Fruit fly (Drosophila melanogaster) whole organism, adult: ENCODE results near the gene PIG-H.
"Not testable (repeated sequence)": the region's sequence is repeated elsewhere in the genome, so short reads cannot be mapped to it uniquely, and the experiment has no call there.

ENCODE experiments used
- CG12768 ChIP-seq: fragments of 200-800 bp; sonication (Bioruptor generic); optimal IDR thresholded peaks from 2 replicates; lab custom pipeline; 2017; ENCODE audit warnings: missing biosample characterization, missing genetic modification characterization, mild to moderate bottlenecking, moderate library complexity, missing genetic modification reagents
- CG1620 ChIP-seq: fragments of 200-800 bp; sonication (Bioruptor generic); optimal IDR thresholded peaks from 2 replicates; lab custom pipeline; 2016; ENCODE audit warnings: missing biosample characterization, missing genetic modification characterization
- Clk ChIP-seq: fragments of 200-800 bp; sonication (Bioruptor generic); optimal IDR thresholded peaks from 2 replicates; lab custom pipeline; 2017; ENCODE audit warnings: missing biosample characterization, missing genetic modification characterization
- Hr96 ChIP-seq: fragments of 200-800 bp; sonication (Bioruptor generic); optimal IDR thresholded peaks from 2 replicates; lab custom pipeline; 2016; ENCODE audit warnings: missing biosample characterization, missing genetic modification characterization
- bab1 ChIP-seq: fragments of 200-800 bp; sonication (Bioruptor generic); optimal IDR thresholded peaks from 3 replicates; lab custom pipeline; 2019; ENCODE audit warnings: missing biosample characterization, mild to moderate bottlenecking, missing genetic modification characterization, moderate library complexity
- toe ChIP-seq: fragments of 200-800 bp; sonication (Bioruptor generic); optimal IDR thresholded peaks from 2 replicates; lab custom pipeline; 2016; ENCODE audit warnings: missing biosample characterization, missing genetic modification characterization

PIG-H gene

dm6 chr3R:8048867-8049266 is 49.2 kb downstream of the PIG-H start, which contains the start of gene CG43618:
Gene CG43618, plus strand, starts transcription at chr3R:8049167.
- TF ChIP-seq toe, bab1, Clk (GFP tag; lab: Kevin White, UChicago): not testable (repeated sequence)

dm6 chr3R:8049373-8049772 is 49.7 kb downstream of the PIG-H start, which contains the start of gene CG43061:
Gene CG43061, plus strand, starts transcription at chr3R:8049673.
- TF ChIP-seq Hr96 (GFP tag; lab: Kevin White, UChicago); CG12768 (GFP tag; lab: Kevin White, UChicago); CG1620: not testable (repeated sequence)
